Worm (Caenorhabditis elegans) whole organism, L2 larva: ENCODE measurements around the gene R04B3.2.

Experiments used
- aly-2 ChIP-seq: fragments of 150-350 bp; optimal IDR thresholded peaks from 2 replicates; lab custom pipeline; 2014; ENCODE audit warnings: missing biosample characterization, missing genetic modification characterization
- blmp-1 ChIP-seq: sonication (generic microtip); optimal IDR thresholded peaks from 2 replicates; lab custom pipeline; 2017; ENCODE audit warnings: missing genetic modification characterization, mild to moderate bottlenecking, missing compliant biosample characterization, antibody characterized with exemption, moderate library complexity; ENCODE audit not compliant: insufficient read depth
- nhr-12 ChIP-seq: fragments of 150-350 bp; optimal IDR thresholded peaks from 2 replicates; lab custom pipeline; 2014; ENCODE audit warnings: missing biosample characterization, missing genetic modification characterization
- skn-1 ChIP-seq: sonication (generic microtip); optimal IDR thresholded peaks from 2 replicates; lab custom pipeline; 2017; ENCODE audit warnings: missing biosample characterization, missing genetic modification characterization
- snpc-4 ChIP-seq: fragments of 150-350 bp; optimal IDR thresholded peaks from 2 replicates; lab custom pipeline; 2014; ENCODE audit warnings: missing biosample characterization, missing genetic modification characterization
- unc-62 ChIP-seq: fragments of 150-350 bp; optimal IDR thresholded peaks from 2 replicates; lab custom pipeline; 2014; ENCODE audit warnings: missing biosample characterization, missing genetic modification reagents, missing genetic modification characterization
- ztf-11 ChIP-seq: sonication (generic microtip); optimal IDR thresholded peaks from 2 replicates; lab custom pipeline; 2017; ENCODE audit warnings: missing biosample characterization, missing genetic modification characterization
- ztf-4 ChIP-seq: fragments of 150-350 bp; optimal IDR thresholded peaks from 2 replicates; lab custom pipeline; 2014; ENCODE audit warnings: missing biosample characterization, missing genetic modification characterization

- no peak for TF ChIP-seq aly-2 (tag; lab: Kevin White, UChicago)
- no peak for TF ChIP-seq ztf-11 (tag; lab: Kevin White, UChicago)
- TF ChIP-seq snpc-4 (tag; lab: Kevin White, UChicago), result no peak
- TF ChIP-seq nhr-12 (tag; lab: Kevin White, UChicago), result no peak
- no peak for TF ChIP-seq skn-1
- no peak for TF ChIP-seq ztf-4
- no peak for TF ChIP-seq unc-62 (GFP tag; lab: Kevin White, UChicago)
- no peak for TF ChIP-seq blmp-1 (tag; lab: Kevin White, UChicago)
These were observed 30.2 kb downstream of the R04B3.2 start, which contains the start of gene T07D1.3 for ce11 chrX:2443304-2443703.
